Worm (Caenorhabditis elegans) whole organism, young adult: ENCODE measurements around the gene cpr-3.

Source experiments
- B0336.3 ChIP-seq: fragments of 200-800 bp; sonication (Bioruptor generic); IDR thresholded peaks from 2 replicates; pipeline ENCODE4 v1.3.6; 2022; ENCODE audit warnings: missing genetic modification characterization, missing compliant biosample characterization
- F10E7.11 ChIP-seq: sonication (generic microtip); optimal IDR thresholded peaks from 2 replicates; lab custom pipeline; 2017; ENCODE audit warnings: mild to moderate bottlenecking, missing genetic modification characterization, moderate library complexity, missing compliant biosample characterization
- F23B12.7 ChIP-seq: sonication (generic microtip); optimal IDR thresholded peaks from 2 replicates; lab custom pipeline; 2017; ENCODE audit warnings: missing genetic modification characterization, mild to moderate bottlenecking, missing compliant biosample characterization, antibody characterized with exemption, moderate library complexity; ENCODE audit not compliant: insufficient read depth
- F57C9.4 ChIP-seq: sonication (generic microtip); optimal IDR thresholded peaks from 2 replicates; lab custom pipeline; 2017; ENCODE audit warnings: mild to moderate bottlenecking, missing genetic modification characterization, missing compliant biosample characterization
- K12H6.12 ChIP-seq: fragments of 200-800 bp; sonication (Bioruptor generic); optimal IDR thresholded peaks from 2 replicates; lab custom pipeline; 2018; ENCODE audit warnings: mild to moderate bottlenecking, missing genetic modification characterization, missing compliant biosample characterization
- Y53G8AR.9 ChIP-seq: fragments of 200-800 bp; sonication (Bioruptor generic); conservative IDR thresholded peaks from 2 replicates; pipeline ENCODE4 v1.3.6; 2022; ENCODE audit warnings: missing genetic modification reagents, missing genetic modification characterization, missing compliant biosample characterization
- Y95B8A.8 ChIP-seq: fragments of 200-800 bp; sonication (Bioruptor generic); IDR thresholded peaks from 2 replicates; pipeline ENCODE4 v1.3.6; 2022; ENCODE audit warnings: missing genetic modification reagents, missing genetic modification characterization, missing compliant biosample characterization
- ZK185.1 ChIP-seq: sonication (generic microtip); optimal IDR thresholded peaks from 2 replicates; lab custom pipeline; 2016; ENCODE audit warnings: mild to moderate bottlenecking, missing genetic modification characterization, missing compliant biosample characterization; ENCODE audit not compliant: poor library complexity, severe bottlenecking
- akir-1 ChIP-seq: fragments of 200-800 bp; sonication (Bioruptor generic); optimal IDR thresholded peaks from 2 replicates; lab custom pipeline; 2018; ENCODE audit warnings: mild to moderate bottlenecking, missing genetic modification characterization, moderate library complexity, missing compliant biosample characterization
- bed-1 ChIP-seq: fragments of 200-800 bp; sonication (Bioruptor generic); IDR thresholded peaks from 2 replicates; pipeline ENCODE4 v1.3.6; 2022; ENCODE audit warnings: missing genetic modification reagents, missing genetic modification characterization, missing compliant biosample characterization
- ceh-100 ChIP-seq: fragments of 200-800 bp; sonication (Bioruptor generic); IDR thresholded peaks from 2 replicates; pipeline ENCODE4 v1.3.6; 2022; ENCODE audit warnings: missing genetic modification reagents, missing genetic modification characterization, missing compliant biosample characterization
- ceh-40 ChIP-seq: fragments of 200-800 bp; sonication (Bioruptor generic); IDR thresholded peaks from 2 replicates; pipeline ENCODE4 v1.3.6; 2022; ENCODE audit warnings: missing genetic modification characterization, missing compliant biosample characterization
- ceh-58 ChIP-seq: fragments of 200-800 bp; sonication (Bioruptor generic); IDR thresholded peaks from 2 replicates; pipeline ENCODE4 v1.3.6; 2022; ENCODE audit warnings: missing genetic modification characterization, missing compliant biosample characterization
- ceh-79 ChIP-seq: sonication (generic microtip); optimal IDR thresholded peaks from 2 replicates; lab custom pipeline; 2017; ENCODE audit warnings: mild to moderate bottlenecking, missing genetic modification characterization, missing compliant biosample characterization
- dox-1 ChIP-seq: fragments of 200-800 bp; sonication (Bioruptor generic); IDR thresholded peaks from 2 replicates; pipeline ENCODE4 v1.3.6; 2022; ENCODE audit warnings: missing genetic modification reagents, missing genetic modification characterization, missing compliant biosample characterization
- dpl-1 ChIP-seq: fragments of 150-350 bp; optimal IDR thresholded peaks from 2 replicates; lab custom pipeline; 2014; ENCODE audit warnings: missing biosample characterization, missing genetic modification reagents, missing genetic modification characterization
- egl-44 ChIP-seq: fragments of 200-800 bp; sonication (Bioruptor generic); IDR thresholded peaks from 2 replicates; pipeline ENCODE4 v1.3.6; 2022; ENCODE audit warnings: missing genetic modification reagents, missing genetic modification characterization, missing compliant biosample characterization
- egrh-3 ChIP-seq: fragments of 200-800 bp; sonication (Bioruptor generic); IDR thresholded peaks from 2 replicates; pipeline ENCODE4 v1.3.6; 2022; ENCODE audit warnings: missing genetic modification reagents, missing genetic modification characterization, missing compliant biosample characterization
- hsf-1 ChIP-seq: fragments of 200-800 bp; sonication (Bioruptor generic); IDR thresholded peaks from 2 replicates; pipeline ENCODE4 v1.3.6; 2022; ENCODE audit warnings: missing genetic modification reagents, missing genetic modification characterization, missing compliant biosample characterization
- madf-6 ChIP-seq: fragments of 200-800 bp; sonication (Bioruptor generic); IDR thresholded peaks from 2 replicates; pipeline ENCODE4 v1.3.6; 2022; ENCODE audit warnings: missing genetic modification reagents, missing genetic modification characterization, missing compliant biosample characterization
- madf-8 ChIP-seq: fragments of 200-800 bp; sonication (Bioruptor generic); conservative IDR thresholded peaks from 2 replicates; pipeline ENCODE4 v1.3.6; 2022; ENCODE audit warnings: missing genetic modification reagents, missing genetic modification characterization, missing compliant biosample characterization
- mxl-1 ChIP-seq: sonication (generic microtip); optimal IDR thresholded peaks from 2 replicates; lab custom pipeline; 2016; ENCODE audit warnings: missing genetic modification characterization, missing compliant biosample characterization
- nfya-1 ChIP-seq: sonication (generic microtip); optimal IDR thresholded peaks from 2 replicates; lab custom pipeline; 2017; ENCODE audit warnings: antibody characterized with exemption, missing compliant biosample characterization, missing genetic modification characterization, borderline replicate concordance; ENCODE audit not compliant: insufficient read depth
- rpc-1 ChIP-seq, 2 experiments: fragments of 150-350 bp in 1 of 2; sonication (generic microtip) in 1 of 2; optimal IDR thresholded peaks; 2 replicates each; lab custom pipeline; 2014 to 2018; ENCODE audit warnings: missing biosample characterization in 1 of 2, missing genetic modification characterization in 1 of 2, missing genetic modification reagents in 1 of 2, missing genotype in 1 of 2
- sea-2 ChIP-seq: fragments of 200-800 bp; sonication (Bioruptor generic); IDR thresholded peaks from 2 replicates; pipeline ENCODE4 v1.3.6; 2022; ENCODE audit warnings: missing genetic modification characterization, missing compliant biosample characterization
- snpc-1.1 ChIP-seq: sonication (generic microtip); optimal IDR thresholded peaks from 2 replicates; lab custom pipeline; 2017; ENCODE audit warnings: missing genetic modification characterization, mild to moderate bottlenecking, missing compliant biosample characterization, antibody characterized with exemption, moderate library complexity, missing genotype, missing genetic modification reagents; ENCODE audit not compliant: insufficient read depth
- tbp1 ChIP-seq: fragments of 200-800 bp; sonication (Bioruptor generic); optimal IDR thresholded peaks from 2 replicates; lab custom pipeline; 2018; ENCODE audit warnings: mild to moderate bottlenecking, missing genetic modification characterization, missing compliant biosample characterization
- xnd-1 ChIP-seq: sonication (generic microtip); optimal IDR thresholded peaks from 2 replicates; lab custom pipeline; 2016; ENCODE audit warnings: missing genotype, missing genetic modification reagents, missing genetic modification characterization, missing compliant biosample characterization
- zfh-2 ChIP-seq: fragments of 200-800 bp; sonication (Bioruptor generic); conservative IDR thresholded peaks from 2 replicates; pipeline ENCODE4 v1.3.6; 2022; ENCODE audit warnings: missing genetic modification reagents, missing genetic modification characterization, missing compliant biosample characterization
- zim-3 ChIP-seq: sonication (generic microtip); optimal IDR thresholded peaks from 2 replicates; lab custom pipeline; 2017; ENCODE audit warnings: mild to moderate bottlenecking, missing genetic modification characterization, moderate library complexity, missing compliant biosample characterization
- ztf-22 ChIP-seq: fragments of 200-800 bp; sonication (Bioruptor generic); optimal IDR thresholded peaks from 2 replicates; lab custom pipeline; 2018; ENCODE audit warnings: mild to moderate bottlenecking, missing genetic modification characterization, moderate library complexity, missing compliant biosample characterization
- ztf-25 ChIP-seq: fragments of 200-800 bp; sonication (Bioruptor generic); IDR thresholded peaks from 2 replicates; pipeline ENCODE4 v1.3.6; 2022; ENCODE audit warnings: missing genetic modification reagents, missing genetic modification characterization, missing compliant biosample characterization
- ztf-3 ChIP-seq: fragments of 200-800 bp; sonication (Bioruptor generic); optimal IDR thresholded peaks from 2 replicates; lab custom pipeline; 2018; ENCODE audit warnings: mild to moderate bottlenecking, missing genetic modification characterization, missing compliant biosample characterization

The cpr-3 gene

ce11 chrV:15305502-15305901 lies 7.0 kb upstream of the cpr-3 start, which contains the start of gene T26H8.5 (continued):
- TF ChIP-seq Y53G8AR.9 (GFP tag; lab: Robert Waterston, UW) (no peak), nfya-1 (tag; lab: Kevin White, UChicago) (no peak), bed-1 (no peak), dpl-1 (GFP tag; lab: Kevin White, UChicago) (no peak), tbp1 (no peak), F57C9.4 (tag; lab: Kevin White, UChicago) (no peak), snpc-1.1 (no peak)
- TF ChIP-seq, all 124 proteins: peak for 0

ce11 chrV:15303625-15304024 lies 5.1 kb upstream of the cpr-3 start, which contains the start of gene srx-48:
srx-48 (minus strand) TSS chrV:15303725.
- TF ChIP-seq ceh-58 (no peak), B0336.3 (GFP tag; lab: Robert Waterston, UW) (no peak), madf-8 (no peak), bed-1 (no peak), Y95B8A.8 (no peak), zfh-2 (GFP tag; lab: Robert Waterston, UW) (no peak)
- TF ChIP-seq, all 124 proteins: peak for 0

- TF ChIP-seq egrh-3 (GFP tag; lab: Robert Waterston, UW) = 0 out of 2 replicates have a peak, but pooled peaks have one; percentile 19
- peak; percentile 63; the same call in 1 of the 2 replicates for TF ChIP-seq ceh-40 (GFP tag; lab: Robert Waterston, UW)
- TF ChIP-seq hsf-1 (GFP tag; lab: Robert Waterston, UW) = peak; percentile 96
- TF ChIP-seq egl-44 = peak; percentile 29; the same call in 1 of the 2 replicates
- peak; percentile 53 for TF ChIP-seq ceh-100 (GFP tag; lab: Robert Waterston, UW)
- peak; percentile 50 for TF ChIP-seq madf-6 (GFP tag; lab: Robert Waterston, UW)
- peak; percentile 77 for TF ChIP-seq dox-1 (GFP tag; lab: Robert Waterston, UW)
Observed at ce11 chrV:15295436-15295835, 3.1 kb downstream of the cpr-3 start.

ce11 chrV:15293865-15294264 lies 4.6 kb downstream of the cpr-3 start, which contains the start of gene str-96:
str-96 (minus strand) TSS chrV:15293965.
- no peak for TF ChIP-seq egrh-3 (GFP tag; lab: Robert Waterston, UW)
- no peak for TF ChIP-seq ZK185.1 (tag; lab: Kevin White, UChicago)
- no peak for TF ChIP-seq zim-3 (tag; lab: Kevin White, UChicago)
- no peak for TF ChIP-seq ceh-79 (tag; lab: Kevin White, UChicago)
- no peak for TF ChIP-seq ztf-25
- TF ChIP-seq akir-1 (GFP tag; lab: Kevin White, UChicago) = no peak
- TF ChIP-seq nfya-1 (tag; lab: Kevin White, UChicago) = no peak
- no peak for TF ChIP-seq sea-2
- TF ChIP-seq K12H6.12 = no peak
- no peak for TF ChIP-seq mxl-1 (tag; lab: Kevin White, UChicago)
- no peak for TF ChIP-seq xnd-1 (tag; lab: Kevin White, UChicago)
- no peak for TF ChIP-seq F10E7.11 (tag; lab: Kevin White, UChicago)
- TF ChIP-seq ztf-3 (GFP tag; lab: Kevin White, UChicago) = no peak
- no peak for TF ChIP-seq ztf-22
- TF ChIP-seq F23B12.7 (tag; lab: Kevin White, UChicago) = no peak
- TF ChIP-seq B0336.3 (GFP tag; lab: Robert Waterston, UW) = no peak
- no peak for TF ChIP-seq F57C9.4 (tag; lab: Kevin White, UChicago)
- TF ChIP-seq rpc-1 (optimal IDR thresholded peaks at IDR 0.05; lab: Kevin White, UChicago) = no peak
- TF ChIP-seq rpc-1 (tag; optimal IDR thresholded peaks at IDR 0.05; lab: Kevin White, UChicago) = no peak
